Fruit fly (Drosophila melanogaster) whole organism, embryonic: Measurements from ENCODE around the gene CG8289.
A peak's percentile ranks its signal among the peaks of the same experiment; 100 is the strongest.

ENCODE experiments used
- Aef1 ChIP-seq: fragments of 200-800 bp; sonication (Bioruptor generic); IDR thresholded peaks from 3 replicates; pipeline ENCODE4 v1.3.6; 2022; ENCODE audit warnings: missing biosample characterization, missing genetic modification characterization
- Bgb ChIP-seq: fragments of 200-800 bp; sonication (Bioruptor generic); IDR thresholded peaks from 2 replicates; pipeline ENCODE4 v1.3.6; 2022; ENCODE audit warnings: missing biosample characterization, missing genetic modification characterization; ENCODE audit not compliant: partially characterized antibody
- CG11504 ChIP-seq: fragments of 200-800 bp; sonication (Bioruptor generic); optimal IDR thresholded peaks from 3 replicates; lab custom pipeline; 2019; ENCODE audit warnings: missing biosample characterization, mild to moderate bottlenecking, missing genetic modification characterization, moderate library complexity
- CG11695 ChIP-seq: fragments of 200-800 bp; sonication (Bioruptor generic); IDR thresholded peaks from 3 replicates; pipeline ENCODE4 v1.3.6; 2022; ENCODE audit warnings: missing biosample characterization, missing genetic modification characterization
- CG11696 ChIP-seq: fragments of 200-800 bp; sonication (Bioruptor generic); IDR thresholded peaks from 2 replicates; pipeline ENCODE4 v1.3.6; 2022; ENCODE audit warnings: missing biosample characterization, missing genetic modification characterization
- CG12769 ChIP-seq: fragments of 200-800 bp; sonication (Bioruptor generic); optimal IDR thresholded peaks from 2 replicates; lab custom pipeline; 2019; ENCODE audit warnings: missing biosample characterization, mild to moderate bottlenecking, missing genetic modification characterization, moderate library complexity
- CG13624 ChIP-seq: fragments of 200-800 bp; sonication (Bioruptor generic); optimal IDR thresholded peaks from 2 replicates; lab custom pipeline; 2016; ENCODE audit warnings: missing biosample characterization, missing genetic modification characterization
- CG13894 ChIP-seq: fragments of 200-800 bp; sonication (Bioruptor generic); optimal IDR thresholded peaks from 3 replicates; lab custom pipeline; 2018; ENCODE audit warnings: missing biosample characterization, mild to moderate bottlenecking, missing genetic modification characterization, moderate library complexity
- CG14441 ChIP-seq: fragments of 200-800 bp; sonication (Bioruptor generic); IDR thresholded peaks from 2 replicates; pipeline ENCODE4 v1.3.6; 2022; ENCODE audit warnings: missing biosample characterization, missing genetic modification characterization
- CG16779 ChIP-seq: fragments of 200-800 bp; sonication (Bioruptor generic); IDR thresholded peaks from 2 replicates; pipeline ENCODE4 v1.3.6; 2022; ENCODE audit warnings: missing biosample characterization, missing genetic modification characterization
- CG17385 ChIP-seq: fragments of 200-800 bp; sonication (Bioruptor generic); optimal IDR thresholded peaks from 3 replicates; lab custom pipeline; 2018; ENCODE audit warnings: missing biosample characterization, mild to moderate bottlenecking, missing genetic modification characterization
- CG2678 ChIP-seq: fragments of 200-800 bp; sonication (Bioruptor generic); optimal IDR thresholded peaks from 3 replicates; lab custom pipeline; 2019; ENCODE audit warnings: missing biosample characterization, mild to moderate bottlenecking, missing genetic modification characterization, moderate library complexity
- CG3407 ChIP-seq: fragments of 200-800 bp; sonication (Bioruptor generic); optimal IDR thresholded peaks from 2 replicates; lab custom pipeline; 2018; ENCODE audit warnings: missing biosample characterization, mild to moderate bottlenecking, missing genetic modification characterization
- CG4360 ChIP-seq: fragments of 200-800 bp; sonication (Bioruptor generic); IDR thresholded peaks from 2 replicates; pipeline ENCODE4 v1.3.6; 2022; ENCODE audit warnings: missing biosample characterization, missing genetic modification characterization
- CG6683 ChIP-seq: fragments of 200-800 bp; sonication (Bioruptor generic); optimal IDR thresholded peaks from 2 replicates; lab custom pipeline; 2017; ENCODE audit warnings: missing biosample characterization, mild to moderate bottlenecking, missing genetic modification characterization, missing genetic modification reagents
- CG7556 ChIP-seq: fragments of 200-800 bp; sonication (Bioruptor generic); optimal IDR thresholded peaks from 2 replicates; lab custom pipeline; 2017; ENCODE audit warnings: missing biosample characterization, mild to moderate bottlenecking, missing genetic modification characterization
- CG8290 ChIP-seq, 3 experiments: fragments of 200-800 bp; sonication (Bioruptor generic); optimal IDR thresholded peaks; 2 replicates each; lab custom pipeline; 2016 to 2019; ENCODE audit warnings: missing biosample characterization in 3 of 3, missing genetic modification characterization in 3 of 3, mild to moderate bottlenecking in 2 of 3, moderate library complexity in 1 of 3
- CG8388 ChIP-seq: fragments of 200-800 bp; sonication (Bioruptor generic); optimal IDR thresholded peaks from 2 replicates; lab custom pipeline; 2019; ENCODE audit warnings: missing biosample characterization, mild to moderate bottlenecking, missing genetic modification characterization, moderate library complexity
- Dbx ChIP-seq: fragments of 200-800 bp; sonication (Bioruptor generic); IDR thresholded peaks from 3 replicates; pipeline ENCODE4 v1.3.6; 2022; ENCODE audit warnings: missing biosample characterization, missing genetic modification characterization
- Drgx ChIP-seq: fragments of 200-800 bp; sonication (Bioruptor generic); IDR thresholded peaks from 2 replicates; pipeline ENCODE4 v1.3.6; 2022; ENCODE audit warnings: missing biosample characterization, missing genetic modification characterization
- HHEX ChIP-seq: fragments of 200-800 bp; sonication (Bioruptor generic); optimal IDR thresholded peaks from 3 replicates; lab custom pipeline; 2017; ENCODE audit warnings: missing biosample characterization, mild to moderate bottlenecking, missing genetic modification characterization, missing genetic modification reagents
- Hey ChIP-seq: fragments of 200-800 bp; sonication (Bioruptor generic); optimal IDR thresholded peaks from 3 replicates; lab custom pipeline; 2018; ENCODE audit warnings: missing biosample characterization, mild to moderate bottlenecking, missing genetic modification characterization
- Hmx ChIP-seq: fragments of 200-800 bp; sonication (Bioruptor generic); optimal IDR thresholded peaks from 2 replicates; lab custom pipeline; 2016; ENCODE audit warnings: missing biosample characterization, missing genetic modification characterization
- Hr3 ChIP-seq: fragments of 200-800 bp; sonication (Bioruptor generic); optimal IDR thresholded peaks from 3 replicates; lab custom pipeline; 2016; ENCODE audit warnings: missing biosample characterization, missing genetic modification characterization
- Hr39 ChIP-seq: fragments of >200 bp; optimal IDR thresholded peaks from 2 replicates; lab custom pipeline; 2017
- Pdp1 ChIP-seq, 2 experiments: fragments of 200-800 bp; sonication (Bioruptor generic); optimal IDR thresholded peaks; 3 replicates each; lab custom pipeline; 2016; ENCODE audit warnings: missing biosample characterization in 2 of 2, missing genetic modification characterization in 2 of 2, mild to moderate bottlenecking in 1 of 2, moderate library complexity in 1 of 2
- Ptx1 ChIP-seq: fragments of 200-800 bp; sonication (Bioruptor generic); IDR thresholded peaks from 2 replicates; pipeline ENCODE4 v1.3.6; 2022; ENCODE audit warnings: missing biosample characterization, missing genetic modification characterization
- Sox102F ChIP-seq: fragments of 200-800 bp; sonication (Bioruptor generic); optimal IDR thresholded peaks from 2 replicates; lab custom pipeline; 2018; ENCODE audit warnings: missing biosample characterization, mild to moderate bottlenecking, missing genetic modification characterization, moderate library complexity
- Xrp1 ChIP-seq: fragments of 200-800 bp; sonication (Bioruptor generic); IDR thresholded peaks from 2 replicates; pipeline ENCODE4 v1.3.6; 2022; ENCODE audit warnings: missing biosample characterization, missing genetic modification characterization
- cas ChIP-seq: fragments of 200-800 bp; sonication (Bioruptor generic); IDR thresholded peaks from 2 replicates; pipeline ENCODE4 v1.3.6; 2022; ENCODE audit warnings: missing biosample characterization, missing genetic modification characterization
- crp ChIP-seq, 2 experiments: fragments of 200-800 bp; sonication (Bioruptor generic); optimal IDR thresholded peaks; 2 replicates in 1 of 2; 3 replicates in 1 of 2; lab custom pipeline; 2017; ENCODE audit warnings: missing biosample characterization in 2 of 2, missing genetic modification characterization in 2 of 2, mild to moderate bottlenecking in 1 of 2, moderate library complexity in 1 of 2
- dmrt99B ChIP-seq: fragments of 200-800 bp; sonication (Bioruptor generic); optimal IDR thresholded peaks from 2 replicates; lab custom pipeline; 2018; ENCODE audit warnings: missing biosample characterization, mild to moderate bottlenecking, missing genetic modification characterization, moderate library complexity
- dpn ChIP-seq, 2 experiments: fragments of 200-800 bp; sonication (Bioruptor generic); optimal IDR thresholded peaks; 3 replicates each; lab custom pipeline; 2016; ENCODE audit warnings: missing biosample characterization in 2 of 2, missing genetic modification characterization in 2 of 2
- esg ChIP-seq: fragments of 200-800 bp; sonication (Bioruptor generic); conservative IDR thresholded peaks from 2 replicates; pipeline ENCODE4 v1.3.6; 2022; ENCODE audit warnings: missing biosample characterization, missing genetic modification characterization
- eve ChIP-seq, 2 experiments: fragments of >200 bp; optimal IDR thresholded peaks; 2 replicates each; lab custom pipeline; 2017; ENCODE audit warnings: missing biosample characterization in 2 of 2, missing genetic modification characterization in 2 of 2
- fd64A ChIP-seq: fragments of 200-800 bp; sonication (Bioruptor generic); optimal IDR thresholded peaks from 3 replicates; lab custom pipeline; 2018; ENCODE audit warnings: missing biosample characterization, mild to moderate bottlenecking, missing genetic modification characterization
- gce ChIP-seq: fragments of 200-800 bp; sonication (Bioruptor generic); IDR thresholded peaks from 3 replicates; pipeline ENCODE4 v1.3.6; 2022; ENCODE audit warnings: missing biosample characterization, missing genetic modification characterization
- grau ChIP-seq: fragments of 200-800 bp; optimal IDR thresholded peaks from 3 replicates; lab custom pipeline; 2019; ENCODE audit warnings: missing biosample characterization, mild to moderate bottlenecking, missing genetic modification characterization, moderate library complexity
- gsb-n ChIP-seq: fragments of 200-800 bp; sonication (Bioruptor generic); optimal IDR thresholded peaks from 3 replicates; lab custom pipeline; 2018; ENCODE audit warnings: missing biosample characterization, mild to moderate bottlenecking, missing genetic modification characterization
- ham ChIP-seq: fragments of 200-800 bp; sonication (Bioruptor generic); IDR thresholded peaks from 2 replicates; pipeline ENCODE4 v1.3.6; 2022; ENCODE audit warnings: missing biosample characterization, missing genetic modification characterization
- insv ChIP-seq, 2 experiments: fragments of 200-800 bp; sonication (Bioruptor generic); optimal IDR thresholded peaks; 3 replicates each; lab custom pipeline; 2016 to 2018; ENCODE audit warnings: missing biosample characterization in 2 of 2, missing genetic modification characterization in 2 of 2
- knrl ChIP-seq: fragments of 200-800 bp; sonication (Bioruptor generic); IDR thresholded peaks from 3 replicates; pipeline ENCODE4 v1.3.6; 2022; ENCODE audit warnings: missing biosample characterization, missing genetic modification characterization; ENCODE audit not compliant: partially characterized antibody
- lola ChIP-seq, 3 experiments: fragments of >200 bp in 2 of 3; fragments of 200-800 bp in 1 of 3; sonication (Bioruptor generic) in 1 of 3; optimal IDR thresholded peaks; 2 replicates each; lab custom pipeline; 2017 to 2019; ENCODE audit warnings: missing biosample characterization in 3 of 3, missing genetic modification characterization in 3 of 3, mild to moderate bottlenecking in 1 of 3, moderate library complexity in 1 of 3
- phol ChIP-seq: fragments of 200-800 bp; sonication (Bioruptor generic); optimal IDR thresholded peaks from 3 replicates; lab custom pipeline; 2018; ENCODE audit warnings: missing biosample characterization, mild to moderate bottlenecking, missing genetic modification characterization, moderate library complexity
- row ChIP-seq: fragments of 200-800 bp; sonication (Bioruptor generic); IDR thresholded peaks from 3 replicates; pipeline ENCODE4 v1.3.6; 2022; ENCODE audit warnings: missing biosample characterization, missing genetic modification characterization
- sens ChIP-seq: fragments of 200-800 bp; sonication (Bioruptor generic); peaks from one replicate; lab custom pipeline; 2016; ENCODE audit warnings: missing biosample characterization, missing genetic modification characterization
- seq ChIP-seq: fragments of 200-800 bp; sonication (Bioruptor generic); IDR thresholded peaks from 2 replicates; pipeline ENCODE4 v1.3.6; 2022; ENCODE audit warnings: missing biosample characterization, missing genetic modification characterization
- so ChIP-seq: fragments of 200-800 bp; sonication (Bioruptor generic); IDR thresholded peaks from 3 replicates; pipeline ENCODE4 v1.3.6; 2022; ENCODE audit warnings: missing biosample characterization, missing genetic modification characterization
- vvl ChIP-seq: fragments of 200-800 bp; sonication (Bioruptor generic); IDR thresholded peaks from 2 replicates; pipeline ENCODE4 v1.3.6; 2022; ENCODE audit warnings: missing biosample characterization, missing genetic modification characterization

CG8289 gene

dm6 chrX:17594745-17595144 is 41.1 kb downstream of the CG8289 start:
- TF ChIP-seq Drgx (GFP tag; lab: Robert Waterston, UW) (peak; percentile 50; the same call in 1 of the 2 replicates), CG11696 (GFP tag; lab: Robert Waterston, UW) (0 out of 2 replicates have a peak, but pooled peaks have one; percentile 34), insv (GFP tag; optimal IDR thresholded peaks at IDR 0.05; lab: Kevin White, UChicago) (no peak)

dm6 chrX:17588565-17588964 is 47.3 kb downstream of the CG8289 start, which contains the start of gene CG12992:
Gene CG12992, plus strand, starts transcription at chrX:17588865.
- TF ChIP-seq Xrp1 (no peak), fd64A (GFP tag; lab: Kevin White, UChicago) (no peak), Bgb (GFP tag; lab: Robert Waterston, UW) (no peak), CG13894 (tag; lab: Kevin White, UChicago) (no peak), gce (no peak), CG8388 (GFP tag; lab: Kevin White, UChicago) (no peak), ham (GFP tag; lab: Robert Waterston, UW) (no peak), CG13624 (GFP tag; lab: Kevin White, UChicago) (no peak), Dbx (GFP tag; lab: Robert Waterston, UW) (no peak), CG14441 (no peak), gsb-n (tag; lab: Kevin White, UChicago) (no peak), knrl (no peak), cas (GFP tag; lab: Robert Waterston, UW) (no peak), HHEX (no peak), CG3407 (GFP tag; lab: Kevin White, UChicago) (no peak), sens (GFP tag; lab: Kevin White, UChicago) (no peak), Hmx (no peak), Aef1 (GFP tag; lab: Robert Waterston, UW) (no peak), CG16779 (no peak)
- TF ChIP-seq, all 482 proteins: peak for 0

dm6 chrX:17588134-17588533 is 47.7 kb downstream of the CG8289 start:
- TF ChIP-seq Ptx1 (GFP tag; lab: Robert Waterston, UW) (peak; percentile 11; the same call in 1 of the 2 replicates), CG11504 (peak; percentile 56), CG7556 (GFP tag; lab: Kevin White, UChicago) (peak; percentile 35), Hey (tag; lab: Kevin White, UChicago) (no peak), grau (peak; percentile 35), dpn (GFP tag; optimal IDR thresholded peaks at IDR 0.05; lab: Kevin White, UChicago) (peak in 1 of 2 experiments; percentile 15), CG11695 (GFP tag; lab: Robert Waterston, UW) (peak; percentile 45; the same call in 1 of the 3 replicates), lola (GFP tag; optimal IDR thresholded peaks at IDR 0.05; lab: Kevin White, UChicago) (peak in 1 of 3 experiments; percentile 7), row (GFP tag; lab: Robert Waterston, UW) (peak; percentile 43), dmrt99B (tag; lab: Kevin White, UChicago) (peak; percentile 18), CG8290 (GFP tag; optimal IDR thresholded peaks at IDR 0.05; lab: Kevin White, UChicago) (no peak), CG8290 (tag; optimal IDR thresholded peaks at IDR 0.05; lab: Kevin White, UChicago) (peak in 1 of 2 experiments; percentile 48), seq (0 out of 2 replicates have a peak, but pooled peaks have one; percentile 19), so (GFP tag; lab: Robert Waterston, UW) (no peak), Sox102F (GFP tag; lab: Kevin White, UChicago) (peak; percentile 16), vvl (GFP tag; lab: Robert Waterston, UW) (no peak), CG2678 (tag; lab: Kevin White, UChicago) (peak; percentile 33), CG17385 (GFP tag; lab: Kevin White, UChicago) (peak; percentile 30), Hr3 (GFP tag; lab: Kevin White, UChicago) (no peak), CG4360 (GFP tag; lab: Robert Waterston, UW) (no peak), Pdp1 (GFP tag; optimal IDR thresholded peaks at IDR 0.05; lab: Kevin White, UChicago) (peak in 1 of 2 experiments; percentile 39), CG6683 (no peak), phol (tag; lab: Kevin White, UChicago) (no peak), eve (GFP tag; optimal IDR thresholded peaks at IDR 0.05; lab: Kevin White, UChicago) (peak in 1 of 2 experiments; percentile 76), Hr39 (no peak), esg (GFP tag; lab: Robert Waterston, UW) (no peak), CG12769 (tag; lab: Kevin White, UChicago) (peak; percentile 22), crp (GFP tag; optimal IDR thresholded peaks at IDR 0.05; lab: Kevin White, UChicago) (no peak)
